Fruit fly (Drosophila melanogaster) whole organism, embryonic: ENCODE results near the gene Sur-8.

Source experiments
- B-H1 ChIP-seq: fragments of 200-800 bp; sonication (Bioruptor generic); IDR thresholded peaks from 3 replicates; pipeline ENCODE4 v1.3.6; 2022; ENCODE audit warnings: missing biosample characterization, missing genetic modification characterization
- C15 ChIP-seq: fragments of 200-800 bp; sonication (Bioruptor generic); IDR thresholded peaks from 3 replicates; pipeline ENCODE4 v1.3.6; 2022; ENCODE audit warnings: missing biosample characterization, missing genetic modification characterization
- CG10209 ChIP-seq: fragments of 200-800 bp; sonication (Bioruptor generic); optimal IDR thresholded peaks from 3 replicates; lab custom pipeline; 2017; ENCODE audit warnings: missing biosample characterization, mild to moderate bottlenecking, missing genetic modification characterization, missing genetic modification reagents
- CG11093 ChIP-seq: fragments of 200-800 bp; sonication (Bioruptor generic); IDR thresholded peaks from 3 replicates; pipeline ENCODE4 v1.3.6; 2022; ENCODE audit warnings: missing biosample characterization, missing genetic modification characterization
- CG11695 ChIP-seq: fragments of 200-800 bp; sonication (Bioruptor generic); IDR thresholded peaks from 3 replicates; pipeline ENCODE4 v1.3.6; 2022; ENCODE audit warnings: missing biosample characterization, missing genetic modification characterization
- CG12104 ChIP-seq: fragments of 200-800 bp; sonication (Bioruptor generic); optimal IDR thresholded peaks from 3 replicates; lab custom pipeline; 2016; ENCODE audit warnings: missing biosample characterization, missing genetic modification characterization
- CG12659 ChIP-seq: fragments of 200-800 bp; sonication (Bioruptor generic); optimal IDR thresholded peaks from 3 replicates; lab custom pipeline; 2017; ENCODE audit warnings: mild to moderate bottlenecking, missing biosample characterization, missing genetic modification reagents, missing genetic modification characterization
- CG14710 ChIP-seq: fragments of 200-800 bp; sonication (Bioruptor generic); optimal IDR thresholded peaks from 3 replicates; lab custom pipeline; 2019; ENCODE audit warnings: missing biosample characterization, mild to moderate bottlenecking, missing genetic modification characterization, moderate library complexity
- CG1529 ChIP-seq: fragments of 200-800 bp; sonication (Bioruptor generic); optimal IDR thresholded peaks from 3 replicates; lab custom pipeline; 2018; ENCODE audit warnings: missing biosample characterization, missing genetic modification characterization
- CG16815 ChIP-seq: fragments of 200-800 bp; sonication (Bioruptor generic); optimal IDR thresholded peaks from 3 replicates; lab custom pipeline; 2017; ENCODE audit warnings: missing biosample characterization, mild to moderate bottlenecking, missing genetic modification characterization
- CG2129 ChIP-seq: fragments of 200-800 bp; sonication (Bioruptor generic); IDR thresholded peaks from 2 replicates; pipeline ENCODE4 v1.3.6; 2022; ENCODE audit warnings: missing biosample characterization, missing genetic modification characterization; ENCODE audit not compliant: partially characterized antibody
- CG31441 ChIP-seq: fragments of 200-800 bp; sonication (Bioruptor generic); IDR thresholded peaks from 2 replicates; pipeline ENCODE4 v1.3.6; 2022; ENCODE audit warnings: missing biosample characterization, missing genetic modification characterization
- CG4730 ChIP-seq: fragments of 200-800 bp; sonication (Bioruptor generic); IDR thresholded peaks from 2 replicates; pipeline ENCODE4 v1.3.6; 2022; ENCODE audit warnings: missing biosample characterization, missing genetic modification characterization
- CG6272 ChIP-seq: fragments of 200-800 bp; sonication (Bioruptor generic); IDR thresholded peaks from 2 replicates; pipeline ENCODE4 v1.3.6; 2022; ENCODE audit warnings: missing biosample characterization, missing genetic modification characterization
- CG6654 ChIP-seq: fragments of 200-800 bp; sonication (Bioruptor generic); optimal IDR thresholded peaks from 2 replicates; lab custom pipeline; 2017; ENCODE audit warnings: missing biosample characterization, mild to moderate bottlenecking, missing genetic modification characterization
- CG6683 ChIP-seq: fragments of 200-800 bp; sonication (Bioruptor generic); optimal IDR thresholded peaks from 2 replicates; lab custom pipeline; 2017; ENCODE audit warnings: missing biosample characterization, mild to moderate bottlenecking, missing genetic modification characterization, missing genetic modification reagents
- CG8388 ChIP-seq: fragments of 200-800 bp; sonication (Bioruptor generic); optimal IDR thresholded peaks from 2 replicates; lab custom pipeline; 2019; ENCODE audit warnings: missing biosample characterization, mild to moderate bottlenecking, missing genetic modification characterization, moderate library complexity
- Camta ChIP-seq: fragments of 200-800 bp; sonication (Bioruptor generic); optimal IDR thresholded peaks from 2 replicates; lab custom pipeline; 2016; ENCODE audit warnings: missing biosample characterization, missing genetic modification characterization
- CkIIα-i1 ChIP-seq: fragments of 200-800 bp; sonication (Bioruptor generic); IDR thresholded peaks from 2 replicates; pipeline ENCODE4 v1.3.6; 2022; ENCODE audit warnings: missing biosample characterization, missing genetic modification characterization
- Dll ChIP-seq: fragments of 200-800 bp; sonication (Bioruptor generic); IDR thresholded peaks from 4 replicates; pipeline ENCODE4 v1.3.6; 2022; ENCODE audit warnings: missing biosample characterization, missing genetic modification characterization; ENCODE audit not compliant: partially characterized antibody
- E2f2 ChIP-seq: fragments of 200-800 bp; sonication (Bioruptor generic); IDR thresholded peaks from 2 replicates; pipeline ENCODE4 v1.3.6; 2022; ENCODE audit warnings: missing biosample characterization, missing genetic modification characterization
- Eip74EF ChIP-seq, 2 experiments: fragments of 200-800 bp in 1 of 2; fragments of >200 bp in 1 of 2; sonication (Bioruptor generic) in 1 of 2; optimal IDR thresholded peaks; 2 replicates each; lab custom pipeline; 2017 to 2019; ENCODE audit warnings: missing biosample characterization in 2 of 2, missing genetic modification characterization in 2 of 2, mild to moderate bottlenecking in 1 of 2, moderate library complexity in 1 of 2
- Hr39 ChIP-seq: fragments of >200 bp; optimal IDR thresholded peaks from 2 replicates; lab custom pipeline; 2017
- MESR4 ChIP-seq: fragments of 200-800 bp; sonication (Bioruptor generic); optimal IDR thresholded peaks from 2 replicates; lab custom pipeline; 2018; ENCODE audit warnings: missing biosample characterization, mild to moderate bottlenecking, missing genetic modification characterization, moderate library complexity
- Nf-YA ChIP-seq: fragments of 200-800 bp; sonication (Bioruptor generic); IDR thresholded peaks from 2 replicates; pipeline ENCODE4 v1.3.6; 2022; ENCODE audit warnings: missing biosample characterization, missing genetic modification characterization
- Poxn ChIP-seq: fragments of 200-800 bp; sonication (Bioruptor generic); IDR thresholded peaks from 2 replicates; pipeline ENCODE4 v1.3.6; 2022; ENCODE audit warnings: missing biosample characterization, missing genetic modification characterization
- Side ChIP-seq: fragments of 200-800 bp; sonication (Bioruptor generic); optimal IDR thresholded peaks from 2 replicates; lab custom pipeline; 2016; ENCODE audit warnings: missing biosample characterization, missing genetic modification characterization
- Sry-β ChIP-seq: fragments of 200-800 bp; sonication (Bioruptor generic); optimal IDR thresholded peaks from 2 replicates; lab custom pipeline; 2018; ENCODE audit warnings: missing biosample characterization, mild to moderate bottlenecking, missing genetic modification characterization, moderate library complexity
- Trl ChIP-seq, 3 experiments: fragments of >200 bp in 2 of 3; fragments of 200-800 bp in 1 of 3; sonication (Bioruptor generic) in 1 of 3; optimal IDR thresholded peaks; 2 replicates in 1 of 3; 3 replicates in 2 of 3; lab custom pipeline; 2016 to 2017; ENCODE audit warnings: missing biosample characterization in 1 of 3, missing genetic modification characterization in 1 of 3
- Xrp1 ChIP-seq: fragments of 200-800 bp; sonication (Bioruptor generic); IDR thresholded peaks from 2 replicates; pipeline ENCODE4 v1.3.6; 2022; ENCODE audit warnings: missing biosample characterization, missing genetic modification characterization
- al ChIP-seq: fragments of 200-800 bp; sonication (Bioruptor generic); IDR thresholded peaks from 2 replicates; pipeline ENCODE4 v1.3.6; 2022; ENCODE audit warnings: missing biosample characterization, missing genetic modification characterization
- ara ChIP-seq: fragments of 200-800 bp; sonication (Bioruptor generic); IDR thresholded peaks from 2 replicates; pipeline ENCODE4 v1.3.6; 2022; ENCODE audit warnings: missing biosample characterization, missing genetic modification characterization
- chif ChIP-seq, 2 experiments: fragments of 200-800 bp; sonication (Bioruptor generic); optimal IDR thresholded peaks; 3 replicates each; lab custom pipeline; 2016; ENCODE audit warnings: missing biosample characterization in 2 of 2, missing genetic modification characterization in 2 of 2
- chinmo ChIP-seq: fragments of 200-800 bp; sonication (Bioruptor generic); IDR thresholded peaks from 4 replicates; pipeline ENCODE4 v1.3.6; 2022; ENCODE audit warnings: missing biosample characterization, missing genetic modification characterization; ENCODE audit not compliant: partially characterized antibody
- dmrt11E ChIP-seq: fragments of 200-800 bp; sonication (Bioruptor generic); optimal IDR thresholded peaks from 3 replicates; lab custom pipeline; 2018; ENCODE audit warnings: missing biosample characterization, mild to moderate bottlenecking, missing genetic modification characterization, moderate library complexity
- dmrt99B ChIP-seq: fragments of 200-800 bp; sonication (Bioruptor generic); optimal IDR thresholded peaks from 2 replicates; lab custom pipeline; 2018; ENCODE audit warnings: missing biosample characterization, mild to moderate bottlenecking, missing genetic modification characterization, moderate library complexity
- ems ChIP-seq: fragments of 200-800 bp; sonication (Bioruptor generic); optimal IDR thresholded peaks from 3 replicates; lab custom pipeline; 2016; ENCODE audit warnings: missing biosample characterization, missing genetic modification characterization
- eve ChIP-seq, 2 experiments: fragments of >200 bp; optimal IDR thresholded peaks; 2 replicates each; lab custom pipeline; 2017; ENCODE audit warnings: missing biosample characterization in 2 of 2, missing genetic modification characterization in 2 of 2
- gfzf ChIP-seq: fragments of 200-800 bp; sonication (Bioruptor generic); optimal IDR thresholded peaks from 2 replicates; lab custom pipeline; 2016; ENCODE audit warnings: missing biosample characterization, mild to moderate bottlenecking, missing genetic modification characterization, moderate library complexity
- gsb-n ChIP-seq: fragments of 200-800 bp; sonication (Bioruptor generic); optimal IDR thresholded peaks from 3 replicates; lab custom pipeline; 2018; ENCODE audit warnings: missing biosample characterization, mild to moderate bottlenecking, missing genetic modification characterization
- hth ChIP-seq: fragments of >200 bp; optimal IDR thresholded peaks from 2 replicates; lab custom pipeline; 2017; ENCODE audit warnings: inconsistent platforms
- kay ChIP-seq: fragments of 200-800 bp; sonication (Bioruptor generic); optimal IDR thresholded peaks from 2 replicates; lab custom pipeline; 2016; ENCODE audit warnings: missing biosample characterization, missing genetic modification characterization
- lilli ChIP-seq: fragments of 200-800 bp; sonication (Bioruptor generic); optimal IDR thresholded peaks from 3 replicates; lab custom pipeline; 2016; ENCODE audit warnings: missing biosample characterization, missing genetic modification characterization
- peb ChIP-seq: fragments of 200-800 bp; sonication (Bioruptor generic); IDR thresholded peaks from 2 replicates; pipeline ENCODE4 v1.3.6; 2022; ENCODE audit warnings: missing biosample characterization, missing genetic modification characterization
- sisA ChIP-seq: fragments of 200-800 bp; sonication (Bioruptor generic); IDR thresholded peaks from 2 replicates; pipeline ENCODE4 v1.3.6; 2022; ENCODE audit warnings: missing biosample characterization, missing genetic modification characterization
- sna ChIP-seq: fragments of 200-800 bp; sonication (Bioruptor generic); IDR thresholded peaks from 2 replicates; pipeline ENCODE4 v1.3.6; 2022; ENCODE audit warnings: missing biosample characterization, missing genetic modification characterization; ENCODE audit not compliant: partially characterized antibody
- sob ChIP-seq: fragments of 200-800 bp; sonication (Bioruptor generic); IDR thresholded peaks from 2 replicates; pipeline ENCODE4 v1.3.6; 2022; ENCODE audit warnings: missing biosample characterization, missing genetic modification characterization
- vvl ChIP-seq: fragments of 200-800 bp; sonication (Bioruptor generic); IDR thresholded peaks from 2 replicates; pipeline ENCODE4 v1.3.6; 2022; ENCODE audit warnings: missing biosample characterization, missing genetic modification characterization
- zfh2 ChIP-seq: fragments of 200-800 bp; sonication (Bioruptor generic); optimal IDR thresholded peaks from 2 replicates; lab custom pipeline; 2016; ENCODE audit warnings: missing biosample characterization, missing genetic modification characterization

Sur-8 gene

dm6 chr3R:17385329-17386019 is 16.8 kb downstream of the Sur-8 start (continued):
- peak; percentile 44 for TF ChIP-seq Camta (GFP tag; lab: Kevin White, UChicago)
- TF ChIP-seq CG6654 (GFP tag; lab: Kevin White, UChicago): no peak
- no peak for TF ChIP-seq Hr39 (lab: Kevin White, UChicago)
- peak; percentile 98 for TF ChIP-seq E2f2 (GFP tag; lab: Robert Waterston, UW)
- TF ChIP-seq kay (GFP tag; lab: Kevin White, UChicago): peak; percentile 28
- TF ChIP-seq CG12104: peak; percentile 37
- no peak for TF ChIP-seq CkIIα-i1 (GFP tag; lab: Robert Waterston, UW)
- TF ChIP-seq CG1529: no peak
- peak in 1 of 2 experiments; percentile 87 for TF ChIP-seq eve (GFP tag; optimal IDR thresholded peaks at IDR 0.05; lab: Kevin White, UChicago)
- TF ChIP-seq Side: peak; percentile 65
- TF ChIP-seq CG8388 (GFP tag; lab: Kevin White, UChicago): no peak
- no peak; the same call in 2 of the 3 replicates for TF ChIP-seq B-H1 (GFP tag; lab: Robert Waterston, UW)
- TF ChIP-seq chinmo (GFP tag; lab: Robert Waterston, UW): no peak; the same call in 3 of the 4 replicates
- no peak for TF ChIP-seq hth (lab: Kevin White, UChicago)
- TF ChIP-seq Trl (optimal IDR thresholded peaks at IDR 0.05; lab: Kevin White, UChicago): no peak
- TF ChIP-seq Trl (GFP tag; optimal IDR thresholded peaks at IDR 0.05; lab: Kevin White, UChicago): peak; percentile 81
- peak; percentile 84 for TF ChIP-seq sob (GFP tag; lab: Robert Waterston, UW)
- peak; percentile 41; the same call in 1 of the 2 replicates for TF ChIP-seq CG4730
- TF ChIP-seq CG12659 (GFP tag; lab: Kevin White, UChicago): peak; percentile 81
- 0 out of 4 replicates have a peak, but pooled peaks have one; percentile 37 for TF ChIP-seq Dll (GFP tag; lab: Robert Waterston, UW)
- TF ChIP-seq CG10209 (GFP tag; lab: Kevin White, UChicago): no peak
- no peak for TF ChIP-seq CG6272
- peak; percentile 84 for TF ChIP-seq gfzf (GFP tag; lab: Kevin White, UChicago)
- no peak for TF ChIP-seq peb (GFP tag; lab: Robert Waterston, UW)
- peak; percentile 64 for TF ChIP-seq Xrp1 (GFP tag; lab: Robert Waterston, UW)
- peak; percentile 16 for TF ChIP-seq dmrt11E (tag; lab: Kevin White, UChicago)
- peak; percentile 46; the same call in 1 of the 3 replicates for TF ChIP-seq CG11093 (GFP tag; lab: Robert Waterston, UW)
- TF ChIP-seq zfh2 (GFP tag; lab: Kevin White, UChicago): peak; percentile 61
- peak; percentile 53; the same call in 2 of the 3 replicates for TF ChIP-seq CG11695 (GFP tag; lab: Robert Waterston, UW)
- peak; percentile 64 for TF ChIP-seq CG14710 (tag; lab: Kevin White, UChicago)
- no peak for TF ChIP-seq Sry-β (GFP tag; lab: Kevin White, UChicago)
- TF ChIP-seq C15 (GFP tag; lab: Robert Waterston, UW): no peak
- TF ChIP-seq lilli (GFP tag; lab: Kevin White, UChicago): peak; percentile 69
- no peak; the same call in 1 of the 2 replicates for TF ChIP-seq Nf-YA (GFP tag; lab: Robert Waterston, UW)
- TF ChIP-seq dmrt99B (tag; lab: Kevin White, UChicago): peak; percentile 61
- peak; percentile 55 to 56 for TF ChIP-seq chif (GFP tag; optimal IDR thresholded peaks at IDR 0.05; lab: Kevin White, UChicago)
- peak; percentile 40; the same call in 1 of the 2 replicates for TF ChIP-seq ara (GFP tag; lab: Robert Waterston, UW)
- no peak for TF ChIP-seq CG2129 (GFP tag; lab: Robert Waterston, UW)
- TF ChIP-seq CG6683 (GFP tag; lab: Kevin White, UChicago): no peak
- TF ChIP-seq CG16815: no peak
- TF ChIP-seq CG31441: peak; percentile 42
- TF ChIP-seq sisA: no peak; the same call in 1 of the 2 replicates
- peak; percentile 95 for TF ChIP-seq gsb-n (tag; lab: Kevin White, UChicago)
- no peak for TF ChIP-seq al (GFP tag; lab: Robert Waterston, UW)
- TF ChIP-seq sna: 0 out of 2 replicates have a peak, but pooled peaks have one; percentile 53
- TF ChIP-seq MESR4 (GFP tag; lab: Kevin White, UChicago): peak; percentile 71
- TF ChIP-seq ems (GFP tag; lab: Kevin White, UChicago): peak; percentile 41
- peak in 1 of 2 experiments; percentile 56 for TF ChIP-seq Eip74EF (GFP tag; optimal IDR thresholded peaks at IDR 0.05; lab: Kevin White, UChicago)
- peak; percentile 91 for TF ChIP-seq vvl (GFP tag; lab: Robert Waterston, UW)
- TF ChIP-seq Poxn (GFP tag; lab: Robert Waterston, UW): 0 out of 2 replicates have a peak, but pooled peaks have one; percentile 38
